Worm (Caenorhabditis elegans): ENCODE results near the gene mam-3.

ce11 chrIV:13400456-13401364, 44.5 kb downstream of the mam-3 start, which contains the start of the genes memi-2 and cyp-31A5:
- no peak for TF ChIP-seq arid-1 (GFP tag; conservative IDR thresholded peaks at IDR 0.05)
- no peak for TF ChIP-seq ama-1 (optimal IDR thresholded peaks at IDR 0.05)
- TF ChIP-seq nhr-6 (tag; optimal IDR thresholded peaks at IDR 0.05) = no peak
- TF ChIP-seq snpc-4 (tag; optimal IDR thresholded peaks at IDR 0.05) = no peak
- TF ChIP-seq aly-2 (tag; optimal IDR thresholded peaks at IDR 0.05) = no peak
- no peak for TF ChIP-seq lin-39 (tag; optimal IDR thresholded peaks at IDR 0.05)
- no peak for TF ChIP-seq pqm-1 (tag; optimal IDR thresholded peaks at IDR 0.05)
- TF ChIP-seq nhr-237 (tag; optimal IDR thresholded peaks at IDR 0.05) = no peak
- no peak for TF ChIP-seq lsy-2 (tag; optimal IDR thresholded peaks at IDR 0.05)
- TF ChIP-seq daf-12 (tag; optimal IDR thresholded peaks at IDR 0.05) = no peak
